Worm (Caenorhabditis elegans) whole organism, young adult: ENCODE measurements around the gene ceh-88.

Source experiments
- B0019.2 ChIP-seq: fragments of 200-800 bp; sonication (Bioruptor generic); conservative IDR thresholded peaks from 2 replicates; pipeline ENCODE4 v1.3.6; 2022; ENCODE audit warnings: missing genetic modification reagents, missing genetic modification characterization, missing compliant biosample characterization
- F23B12.7 ChIP-seq: sonication (generic microtip); optimal IDR thresholded peaks from 2 replicates; lab custom pipeline; 2017; ENCODE audit warnings: missing genetic modification characterization, mild to moderate bottlenecking, missing compliant biosample characterization, antibody characterized with exemption, moderate library complexity; ENCODE audit not compliant: insufficient read depth
- F33H1.4 ChIP-seq: fragments of 200-800 bp; sonication (Bioruptor generic); IDR thresholded peaks from 2 replicates; pipeline ENCODE4 v1.3.6; 2022; ENCODE audit warnings: missing genetic modification reagents, missing genetic modification characterization, missing compliant biosample characterization
- F57C9.4 ChIP-seq: sonication (generic microtip); optimal IDR thresholded peaks from 2 replicates; lab custom pipeline; 2017; ENCODE audit warnings: mild to moderate bottlenecking, missing genetic modification characterization, missing compliant biosample characterization
- Y95B8A.8 ChIP-seq: fragments of 200-800 bp; sonication (Bioruptor generic); IDR thresholded peaks from 2 replicates; pipeline ENCODE4 v1.3.6; 2022; ENCODE audit warnings: missing genetic modification reagents, missing genetic modification characterization, missing compliant biosample characterization
- ama-1 ChIP-seq, 3 experiments: fragments of 150-350 bp in 1 of 3; sonication (generic microtip) in 2 of 3; optimal IDR thresholded peaks; 2 replicates each; lab custom pipeline; 2014 to 2018; ENCODE audit warnings: missing biosample characterization in 2 of 3, missing genetic modification characterization in 2 of 3, missing genetic modification reagents in 2 of 3
- atf-7 ChIP-seq: sonication (generic microtip); optimal IDR thresholded peaks from 2 replicates; lab custom pipeline; 2017; ENCODE audit warnings: mild to moderate bottlenecking, missing genetic modification characterization, missing compliant biosample characterization
- attf-5 ChIP-seq: fragments of 200-800 bp; sonication (Bioruptor generic); optimal IDR thresholded peaks from 2 replicates; lab custom pipeline; 2018; ENCODE audit warnings: mild to moderate bottlenecking, missing genetic modification characterization, missing compliant biosample characterization
- attf-6 ChIP-seq: fragments of 200-800 bp; sonication (Bioruptor generic); IDR thresholded peaks from 2 replicates; pipeline ENCODE4 v1.3.6; 2022; ENCODE audit warnings: missing genetic modification reagents, missing genetic modification characterization, missing compliant biosample characterization
- bed-1 ChIP-seq: fragments of 200-800 bp; sonication (Bioruptor generic); IDR thresholded peaks from 2 replicates; pipeline ENCODE4 v1.3.6; 2022; ENCODE audit warnings: missing genetic modification reagents, missing genetic modification characterization, missing compliant biosample characterization
- ccch-3 ChIP-seq: fragments of 200-800 bp; sonication (Bioruptor generic); optimal IDR thresholded peaks from 2 replicates; lab custom pipeline; 2018; ENCODE audit warnings: mild to moderate bottlenecking, missing genetic modification characterization, missing compliant biosample characterization
- ceh-100 ChIP-seq: fragments of 200-800 bp; sonication (Bioruptor generic); IDR thresholded peaks from 2 replicates; pipeline ENCODE4 v1.3.6; 2022; ENCODE audit warnings: missing genetic modification reagents, missing genetic modification characterization, missing compliant biosample characterization
- ceh-40 ChIP-seq: fragments of 200-800 bp; sonication (Bioruptor generic); IDR thresholded peaks from 2 replicates; pipeline ENCODE4 v1.3.6; 2022; ENCODE audit warnings: missing genetic modification characterization, missing compliant biosample characterization
- dpff-1 ChIP-seq: sonication (generic microtip); optimal IDR thresholded peaks from 2 replicates; lab custom pipeline; 2017; ENCODE audit warnings: mild to moderate bottlenecking, missing genetic modification characterization, missing compliant biosample characterization
- him-1 ChIP-seq: sonication (generic microtip); optimal IDR thresholded peaks from 2 replicates; lab custom pipeline; 2016; ENCODE audit warnings: missing genotype, missing genetic modification reagents, missing genetic modification characterization, missing compliant biosample characterization
- hlh-12 ChIP-seq: sonication (generic microtip); optimal IDR thresholded peaks from 2 replicates; lab custom pipeline; 2016; ENCODE audit warnings: missing genetic modification characterization, missing compliant biosample characterization
- hlh-26 ChIP-seq: fragments of 200-800 bp; sonication (Bioruptor generic); conservative IDR thresholded peaks from 2 replicates; pipeline ENCODE4 v1.3.6; 2022; ENCODE audit warnings: missing genetic modification reagents, missing genetic modification characterization, missing compliant biosample characterization
- hmg-1.2 ChIP-seq: fragments of 200-800 bp; sonication (Bioruptor generic); IDR thresholded peaks from 2 replicates; pipeline ENCODE4 v1.3.6; 2022; ENCODE audit warnings: missing genetic modification reagents, missing genetic modification characterization, missing compliant biosample characterization
- lsy-27 ChIP-seq: sonication (generic microtip); optimal IDR thresholded peaks from 2 replicates; lab custom pipeline; 2017; ENCODE audit warnings: missing genetic modification characterization, mild to moderate bottlenecking, missing compliant biosample characterization, antibody characterized with exemption, missing genotype, borderline replicate concordance; ENCODE audit not compliant: insufficient read depth
- madf-6 ChIP-seq: fragments of 200-800 bp; sonication (Bioruptor generic); IDR thresholded peaks from 2 replicates; pipeline ENCODE4 v1.3.6; 2022; ENCODE audit warnings: missing genetic modification reagents, missing genetic modification characterization, missing compliant biosample characterization
- madf-8 ChIP-seq: fragments of 200-800 bp; sonication (Bioruptor generic); conservative IDR thresholded peaks from 2 replicates; pipeline ENCODE4 v1.3.6; 2022; ENCODE audit warnings: missing genetic modification reagents, missing genetic modification characterization, missing compliant biosample characterization
- mcd-1 ChIP-seq: fragments of 200-800 bp; sonication (Bioruptor generic); IDR thresholded peaks from 2 replicates; pipeline ENCODE4 v1.3.6; 2022; ENCODE audit warnings: missing genetic modification reagents, missing genetic modification characterization, missing compliant biosample characterization
- mes-4 ChIP-seq: sonication (generic microtip); optimal IDR thresholded peaks from 2 replicates; lab custom pipeline; 2016; ENCODE audit warnings: missing genotype, missing genetic modification characterization, missing compliant biosample characterization
- nfya-1 ChIP-seq: sonication (generic microtip); optimal IDR thresholded peaks from 2 replicates; lab custom pipeline; 2017; ENCODE audit warnings: antibody characterized with exemption, missing compliant biosample characterization, missing genetic modification characterization, borderline replicate concordance; ENCODE audit not compliant: insufficient read depth
- nhr-179 ChIP-seq: sonication (generic microtip); optimal IDR thresholded peaks from 2 replicates; lab custom pipeline; 2016; ENCODE audit warnings: mild to moderate bottlenecking, missing genetic modification characterization, missing compliant biosample characterization
- nhr-80 ChIP-seq: sonication (generic microtip); optimal IDR thresholded peaks from 2 replicates; lab custom pipeline; 2016; ENCODE audit warnings: missing genetic modification characterization, missing compliant biosample characterization
- rpc-1 ChIP-seq, 2 experiments: fragments of 150-350 bp in 1 of 2; sonication (generic microtip) in 1 of 2; optimal IDR thresholded peaks; 2 replicates each; lab custom pipeline; 2014 to 2018; ENCODE audit warnings: missing biosample characterization in 1 of 2, missing genetic modification characterization in 1 of 2, missing genetic modification reagents in 1 of 2, missing genotype in 1 of 2
- snpc-1.1 ChIP-seq: sonication (generic microtip); optimal IDR thresholded peaks from 2 replicates; lab custom pipeline; 2017; ENCODE audit warnings: missing genetic modification characterization, mild to moderate bottlenecking, missing compliant biosample characterization, antibody characterized with exemption, moderate library complexity, missing genotype, missing genetic modification reagents; ENCODE audit not compliant: insufficient read depth
- snpc-3.4 ChIP-seq: sonication (generic microtip); optimal IDR thresholded peaks from 2 replicates; lab custom pipeline; 2017; ENCODE audit warnings: missing genetic modification characterization, mild to moderate bottlenecking, missing compliant biosample characterization, antibody characterized with exemption, moderate library complexity, missing genotype, missing genetic modification reagents
- snpc-4 ChIP-seq, 5 experiments: fragments of 150-350 bp in 1 of 5; sonication (generic microtip) in 4 of 5; optimal IDR thresholded peaks; 2 replicates each; lab custom pipeline; 2014 to 2018; ENCODE audit warnings: missing genetic modification characterization in 5 of 5, missing biosample characterization in 3 of 5, antibody characterized with exemption in 2 of 5, mild to moderate bottlenecking in 2 of 5, missing compliant biosample characterization in 2 of 5, missing genotype in 2 of 5, moderate library complexity in 2 of 5, missing genetic modification reagents in 1 of 5
- unc-130 ChIP-seq: sonication (generic microtip); optimal IDR thresholded peaks from 2 replicates; lab custom pipeline; 2016; ENCODE audit warnings: missing genetic modification reagents, missing genetic modification characterization, missing compliant biosample characterization
- xnd-1 ChIP-seq: sonication (generic microtip); optimal IDR thresholded peaks from 2 replicates; lab custom pipeline; 2016; ENCODE audit warnings: missing genotype, missing genetic modification reagents, missing genetic modification characterization, missing compliant biosample characterization
- ztf-18 ChIP-seq: sonication (generic microtip); optimal IDR thresholded peaks from 2 replicates; lab custom pipeline; 2016; ENCODE audit warnings: missing genotype, mild to moderate bottlenecking, missing genetic modification characterization, missing compliant biosample characterization
- ztf-22 ChIP-seq: fragments of 200-800 bp; sonication (Bioruptor generic); optimal IDR thresholded peaks from 2 replicates; lab custom pipeline; 2018; ENCODE audit warnings: mild to moderate bottlenecking, missing genetic modification characterization, moderate library complexity, missing compliant biosample characterization

ceh-88 gene

DNA sequence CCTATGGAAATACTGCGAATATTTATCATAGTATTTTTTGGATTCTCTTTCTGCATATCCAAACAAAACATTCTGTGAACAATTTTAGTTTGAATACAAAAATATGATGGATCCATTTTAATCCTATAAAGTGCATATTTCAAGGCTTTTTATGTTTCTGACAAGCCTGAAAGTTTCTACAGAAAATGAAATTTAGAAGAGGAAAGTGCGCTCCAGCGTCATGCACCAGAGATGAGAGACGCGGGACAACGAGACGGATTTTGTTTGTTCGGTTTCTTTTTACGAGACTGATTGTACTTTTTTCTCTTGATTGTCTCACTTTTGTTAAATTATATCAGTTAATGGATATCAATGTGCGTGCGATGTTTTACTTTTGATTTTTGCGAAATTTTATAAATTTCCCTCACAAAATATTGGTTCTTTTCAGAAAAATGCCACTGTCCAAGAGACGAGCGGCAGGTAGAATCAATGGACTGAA is 2.2 kb downstream of the ceh-88 start, which contains the start of gene C49C3.6:
TSS of gene C49C3.6 (plus strand) at position 428 of the 478 bp plus-strand sequence.
- TF ChIP-seq snpc-4 (GFP tag; optimal IDR thresholded peaks at IDR 0.05; lab: Kevin White, UChicago), result peak; percentile 51
- TF ChIP-seq snpc-4 (tag; optimal IDR thresholded peaks at IDR 0.05; lab: Kevin White, UChicago), result peak in 2 of 4 experiments; percentile 27 to 67
- no peak for TF ChIP-seq mes-4 (tag; lab: Kevin White, UChicago)
- TF ChIP-seq hmg-1.2, result peak; percentile 95
- TF ChIP-seq mcd-1 (GFP tag; lab: Robert Waterston, UW), result peak; percentile 70
- no peak for TF ChIP-seq madf-6
- TF ChIP-seq rpc-1 (optimal IDR thresholded peaks at IDR 0.05; lab: Kevin White, UChicago), result no peak
- TF ChIP-seq rpc-1 (tag; optimal IDR thresholded peaks at IDR 0.05; lab: Kevin White, UChicago), result no peak

DNA sequence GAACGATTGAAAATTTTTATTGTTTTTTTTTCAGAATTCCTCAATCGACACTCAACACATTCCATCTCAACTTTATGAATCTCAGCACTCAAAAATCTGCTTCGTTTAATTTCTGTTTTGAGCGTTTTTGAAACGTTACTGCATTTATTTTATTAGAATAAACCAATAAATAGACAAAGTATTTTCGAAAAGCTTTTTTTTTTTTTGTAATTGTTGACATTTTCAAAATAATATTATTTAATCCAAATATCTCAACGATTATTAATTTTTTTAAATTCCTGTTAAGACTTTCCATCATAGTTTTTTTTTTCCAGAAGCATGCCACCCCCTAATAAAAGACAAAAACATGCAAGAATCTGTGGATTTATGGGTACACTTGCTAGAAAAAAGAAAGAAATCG is 3.3 kb downstream of the ceh-88 start, which contains the start of gene C49C3.7:
TSS of gene C49C3.7 (plus strand) at position 301 of the 400 bp plus-strand sequence.
- TF ChIP-seq ztf-22 (GFP tag; lab: Kevin White, UChicago) (no peak), nfya-1 (tag; lab: Kevin White, UChicago) (no peak), nhr-179 (tag; lab: Kevin White, UChicago) (no peak), snpc-4 (GFP tag; optimal IDR thresholded peaks at IDR 0.05; lab: Kevin White, UChicago) (no peak), snpc-4 (tag; optimal IDR thresholded peaks at IDR 0.05; lab: Kevin White, UChicago) (peak in 1 of 4 experiments; percentile 50)

DNA sequence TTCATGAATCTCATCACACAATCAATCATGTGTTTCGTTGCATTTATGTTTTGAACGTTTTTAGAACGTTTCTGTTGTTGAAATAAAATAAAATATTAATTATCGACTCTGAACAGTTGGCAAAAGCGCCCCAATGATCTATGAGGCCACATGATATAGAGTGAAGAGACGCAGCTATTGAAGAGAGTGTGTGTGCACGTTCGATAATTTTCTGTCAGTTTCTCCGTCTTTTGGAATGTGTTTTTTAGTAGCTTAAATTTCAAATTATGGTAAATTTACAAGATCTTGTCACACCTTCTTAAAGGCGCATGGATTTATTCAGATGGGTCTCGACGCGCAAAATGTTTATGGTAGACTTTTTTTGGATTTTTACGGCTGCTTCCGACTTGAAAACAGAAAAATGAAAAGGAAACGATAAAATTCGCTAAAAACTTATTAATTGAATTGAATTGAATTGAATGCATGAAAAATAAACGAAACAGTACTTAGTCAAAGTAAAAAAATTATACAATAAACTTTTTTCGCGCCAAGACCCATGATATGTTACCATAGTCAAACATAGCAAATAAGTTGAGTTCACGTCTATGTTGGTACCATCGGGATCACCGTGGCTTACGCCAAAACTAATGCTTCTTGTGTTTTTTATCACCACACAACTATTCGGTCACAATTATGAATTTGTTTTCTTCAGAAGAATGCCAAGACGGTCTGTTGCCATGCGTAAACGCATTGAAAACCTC is 4.7 kb downstream of the ceh-88 start, which contains the start of gene C49C3.15:
TSS of gene C49C3.15 (plus strand) at position 690 of the 740 bp plus-strand sequence.
- TF ChIP-seq snpc-3.4, result no peak
- TF ChIP-seq snpc-4 (GFP tag; optimal IDR thresholded peaks at IDR 0.05; lab: Kevin White, UChicago), result no peak
- TF ChIP-seq snpc-4 (tag; optimal IDR thresholded peaks at IDR 0.05; lab: Kevin White, UChicago), result peak in 1 of 4 experiments; percentile 52
- TF ChIP-seq ceh-100 (GFP tag; lab: Robert Waterston, UW), result no peak
- no peak for TF ChIP-seq Y95B8A.8 (GFP tag; lab: Robert Waterston, UW)
- TF ChIP-seq him-1 (tag; lab: Kevin White, UChicago), result no peak
- no peak for TF ChIP-seq bed-1 (GFP tag; lab: Robert Waterston, UW)
- TF ChIP-seq hlh-12, result no peak
- no peak for TF ChIP-seq F57C9.4 (tag; lab: Kevin White, UChicago)
- TF ChIP-seq ztf-18, result peak; percentile 13
- TF ChIP-seq hlh-26 (GFP tag; lab: Robert Waterston, UW), result no peak
- peak; percentile 71 for TF ChIP-seq attf-5 (GFP tag; lab: Kevin White, UChicago)
- TF ChIP-seq hmg-1.2, result peak; percentile 51; the same call in 1 of the 2 replicates
- TF ChIP-seq mcd-1 (GFP tag; lab: Robert Waterston, UW), result 0 out of 2 replicates have a peak, but pooled peaks have one; percentile 11
- TF ChIP-seq F23B12.7 (tag; lab: Kevin White, UChicago), result peak; percentile 20
- peak; percentile 15 for TF ChIP-seq nhr-80
- no peak for TF ChIP-seq ama-1 (optimal IDR thresholded peaks at IDR 0.05; lab: Kevin White, UChicago)
- peak in 1 of 2 experiments; percentile 21 for TF ChIP-seq ama-1 (GFP tag; optimal IDR thresholded peaks at IDR 0.05; lab: Kevin White, UChicago)

DNA sequence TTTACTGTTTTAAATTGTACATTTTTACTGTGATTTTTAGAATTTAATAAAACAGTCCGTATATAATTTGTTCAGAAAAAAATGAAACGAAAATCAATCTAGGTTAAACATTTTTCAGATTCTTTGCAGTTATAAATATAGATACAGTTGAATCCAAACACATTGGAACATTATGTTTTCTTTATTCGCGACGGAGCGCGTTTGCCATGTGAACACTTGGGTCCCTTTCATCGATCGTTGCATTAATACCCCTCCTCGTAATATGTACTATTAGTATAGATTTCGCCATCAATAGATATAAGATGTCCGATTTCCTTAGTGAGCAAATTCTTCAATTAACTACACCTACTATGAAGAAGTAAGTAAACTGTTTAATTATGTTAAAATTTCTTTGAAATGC is 6.0 kb downstream of the ceh-88 start, which contains the start of gene C49C3.8:
TSS of gene C49C3.8 (plus strand) at position 173 of the 400 bp plus-strand sequence.
- TF ChIP-seq unc-130 (GFP tag; lab: Kevin White, UChicago) (no peak), Y95B8A.8 (GFP tag; lab: Robert Waterston, UW) (no peak), lsy-27 (tag; lab: Kevin White, UChicago) (no peak), xnd-1 (tag; lab: Kevin White, UChicago) (no peak), madf-8 (no peak), B0019.2 (GFP tag; lab: Robert Waterston, UW) (no peak), atf-7 (tag; lab: Kevin White, UChicago) (no peak), snpc-1.1 (tag; lab: Kevin White, UChicago) (no peak), dpff-1 (no peak), F33H1.4 (GFP tag; lab: Robert Waterston, UW) (no peak), ccch-3 (GFP tag; lab: Kevin White, UChicago) (no peak), attf-6 (GFP tag; lab: Robert Waterston, UW) (no peak), hlh-26 (GFP tag; lab: Robert Waterston, UW) (no peak), bed-1 (GFP tag; lab: Robert Waterston, UW) (no peak), hmg-1.2 (no peak), ceh-40 (GFP tag; lab: Robert Waterston, UW) (no peak)
- TF ChIP-seq, all 124 proteins: peak for 0
